Worm (Caenorhabditis elegans): ENCODE data around the gene W05H9.2.

DNA sequence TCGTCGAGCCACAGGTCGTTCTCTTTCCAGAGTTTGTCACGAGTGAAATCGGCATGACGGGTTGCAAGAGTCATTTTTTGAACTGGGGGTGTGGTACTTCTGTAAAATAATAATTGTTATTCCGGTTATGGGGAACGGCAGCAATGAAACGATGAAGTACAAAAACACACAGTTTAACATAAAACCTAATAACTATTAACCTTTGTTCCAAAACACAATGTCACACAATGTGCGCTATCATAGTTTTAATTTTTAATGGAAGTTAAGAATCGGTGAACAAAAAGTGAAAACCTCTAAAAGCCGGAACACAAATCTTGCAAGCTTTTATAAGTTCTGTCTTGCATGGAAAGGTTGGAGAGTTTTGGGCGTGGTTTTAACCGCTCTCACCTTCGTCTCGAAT is 31.4 kb upstream of the W05H9.2 start, which contains the start of gene hsp-43:
- no peak for TF ChIP-seq pat-9 (tag; optimal IDR thresholded peaks at IDR 0.05)
- no peak for TF ChIP-seq ceh-22 (tag; optimal IDR thresholded peaks at IDR 0.05)

Data from whole organism, late embryonic.